Worm (Caenorhabditis elegans) whole organism, L1 larva: ENCODE data around the gene efhc-1.

Experiments
- C04F5.9 ChIP-seq: sonication (generic microtip); optimal IDR thresholded peaks from 2 replicates; lab custom pipeline; 2016; ENCODE audit warnings: missing genetic modification characterization, missing compliant biosample characterization
- alr-1 ChIP-seq: fragments of 200-800 bp; sonication (Bioruptor generic); optimal IDR thresholded peaks from 2 replicates; lab custom pipeline; 2018; ENCODE audit warnings: borderline replicate concordance, mild to moderate bottlenecking, missing genetic modification characterization, missing compliant biosample characterization
- ama-1 ChIP-seq: fragments of 150-350 bp; optimal IDR thresholded peaks from 2 replicates; lab custom pipeline; 2014
- blmp-1 ChIP-seq: fragments of 150-350 bp; optimal IDR thresholded peaks from 2 replicates; lab custom pipeline; 2014; ENCODE audit warnings: missing biosample characterization, missing genetic modification characterization
- ceh-8 ChIP-seq: fragments of 200-800 bp; sonication (Bioruptor generic); optimal IDR thresholded peaks from 2 replicates; lab custom pipeline; 2018; ENCODE audit warnings: mild to moderate bottlenecking, missing genetic modification characterization, moderate library complexity, missing compliant biosample characterization
- ceh-82 ChIP-seq, 3 experiments: fragments of 150-350 bp in 1 of 3; sonication (generic microtip) in 2 of 3; optimal IDR thresholded peaks; 2 replicates each; lab custom pipeline; 2014 to 2017; ENCODE audit warnings: missing biosample characterization in 3 of 3, missing genetic modification characterization in 3 of 3
- ceh-88 ChIP-seq: fragments of 200-800 bp; sonication (Bioruptor generic); IDR thresholded peaks from 2 replicates; pipeline ENCODE4 v1.3.6; 2022; ENCODE audit warnings: missing genetic modification characterization, missing compliant biosample characterization
- dsc-1 ChIP-seq: sonication (generic microtip); optimal IDR thresholded peaks from 2 replicates; lab custom pipeline; 2016; ENCODE audit warnings: mild to moderate bottlenecking, missing genetic modification characterization, missing compliant biosample characterization
- efl-3 ChIP-seq: fragments of 200-800 bp; sonication (Bioruptor generic); optimal IDR thresholded peaks from 2 replicates; lab custom pipeline; 2018; ENCODE audit warnings: mild to moderate bottlenecking, missing genetic modification characterization, missing compliant biosample characterization
- egl-13 ChIP-seq: sonication (generic microtip); optimal IDR thresholded peaks from 2 replicates; lab custom pipeline; 2016; ENCODE audit warnings: missing genotype, missing genetic modification reagents, missing genetic modification characterization, missing compliant biosample characterization
- egl-27 ChIP-seq, 2 experiments: fragments of 150-350 bp in 1 of 2; sonication (generic microtip); optimal IDR thresholded peaks; 3 replicates each; lab custom pipeline; 2017 to 2018; ENCODE audit warnings: missing biosample characterization in 2 of 2, missing genetic modification characterization in 2 of 2, missing genetic modification reagents in 2 of 2
- elt-2 ChIP-seq: sonication (generic microtip); optimal IDR thresholded peaks from 2 replicates; lab custom pipeline; 2016; ENCODE audit warnings: missing genetic modification characterization, mild to moderate bottlenecking, inconsistent platforms, missing compliant biosample characterization, missing genetic modification reagents
- elt-3 ChIP-seq, 6 experiments: fragments of 150-350 bp in 1 of 6; sonication (generic microtip); optimal IDR thresholded peaks; 2 replicates each; lab custom pipeline; 2017 to 2018; ENCODE audit warnings: missing biosample characterization in 6 of 6, missing genetic modification characterization in 6 of 6, inconsistent platforms in 1 of 6
- ets-5 ChIP-seq: fragments of 200-800 bp; sonication (Bioruptor generic); IDR thresholded peaks from 2 replicates; pipeline ENCODE4 v1.3.6; 2022; ENCODE audit warnings: missing genetic modification characterization, missing compliant biosample characterization
- fos-1 ChIP-seq: fragments of 150-350 bp; optimal IDR thresholded peaks from 2 replicates; lab custom pipeline; 2014; ENCODE audit warnings: missing biosample characterization, missing genetic modification characterization
- grh-1 ChIP-seq: fragments of 200-800 bp; sonication (Bioruptor generic); IDR thresholded peaks from 2 replicates; pipeline ENCODE4 v1.3.6; 2022; ENCODE audit warnings: missing genetic modification reagents, missing genetic modification characterization, missing compliant biosample characterization
- hlh-4 ChIP-seq: sonication (generic microtip); optimal IDR thresholded peaks from 2 replicates; lab custom pipeline; 2016; ENCODE audit warnings: mild to moderate bottlenecking, missing genetic modification characterization, missing compliant biosample characterization
- hpl-2 ChIP-seq: fragments of 150-350 bp; optimal IDR thresholded peaks from 2 replicates; lab custom pipeline; 2014; ENCODE audit warnings: missing biosample characterization, missing genetic modification reagents, missing genetic modification characterization
- irx-1 ChIP-seq: sonication (generic microtip); optimal IDR thresholded peaks from 2 replicates; lab custom pipeline; 2016; ENCODE audit warnings: missing genetic modification characterization, missing compliant biosample characterization
- isw-1 ChIP-seq: fragments of 200-800 bp; sonication (Bioruptor generic); IDR thresholded peaks from 2 replicates; pipeline ENCODE4 v1.3.6; 2022; ENCODE audit warnings: missing genetic modification characterization, missing compliant biosample characterization
- lin-14 ChIP-seq: fragments of 200-800 bp; sonication (Bioruptor generic); optimal IDR thresholded peaks from 2 replicates; lab custom pipeline; 2018; ENCODE audit warnings: mild to moderate bottlenecking, missing genetic modification characterization, moderate library complexity, missing compliant biosample characterization
- lin-39 ChIP-seq: fragments of 150-350 bp; optimal IDR thresholded peaks from 2 replicates; lab custom pipeline; 2014; ENCODE audit warnings: missing biosample characterization, missing genetic modification reagents, missing genetic modification characterization
- lsy-2 ChIP-seq, 2 experiments: fragments of 150-350 bp; optimal IDR thresholded peaks; 2 replicates each; lab custom pipeline; 2014; ENCODE audit warnings: missing biosample characterization in 2 of 2, missing genetic modification characterization in 2 of 2
- mab-9 ChIP-seq: fragments of 200-800 bp; sonication (Bioruptor generic); IDR thresholded peaks from 2 replicates; pipeline ENCODE4 v1.3.6; 2022; ENCODE audit warnings: missing genetic modification reagents, missing genetic modification characterization, missing compliant biosample characterization
- mdl-1 ChIP-seq, 2 experiments: fragments of 150-350 bp; optimal IDR thresholded peaks; 2 replicates each; lab custom pipeline; 2014 to 2017; ENCODE audit warnings: missing biosample characterization in 2 of 2, missing genetic modification characterization in 2 of 2, inconsistent platforms in 1 of 2
- nhr-11 ChIP-seq: fragments of 150-350 bp; optimal IDR thresholded peaks from 2 replicates; lab custom pipeline; 2014; ENCODE audit warnings: missing biosample characterization, missing genetic modification characterization
- nhr-19 ChIP-seq: fragments of 200-800 bp; sonication (Bioruptor generic); conservative IDR thresholded peaks from 2 replicates; pipeline ENCODE4 v1.3.6; 2022; ENCODE audit warnings: missing genetic modification characterization, missing compliant biosample characterization
- nhr-20 ChIP-seq: sonication (generic microtip); optimal IDR thresholded peaks from 2 replicates; lab custom pipeline; 2016; ENCODE audit warnings: mild to moderate bottlenecking, missing genetic modification characterization, missing compliant biosample characterization
- nhr-237 ChIP-seq: fragments of 150-350 bp; optimal IDR thresholded peaks from 2 replicates; lab custom pipeline; 2014; ENCODE audit warnings: missing biosample characterization, missing genetic modification characterization
- nhr-28 ChIP-seq: fragments of 150-350 bp; optimal IDR thresholded peaks from 2 replicates; lab custom pipeline; 2014; ENCODE audit warnings: missing biosample characterization, missing genetic modification characterization
- nhr-71 ChIP-seq: sonication (generic microtip); optimal IDR thresholded peaks from 2 replicates; lab custom pipeline; 2016; ENCODE audit warnings: mild to moderate bottlenecking, missing genetic modification characterization, moderate library complexity, missing compliant biosample characterization
- nhr-76 ChIP-seq: sonication (generic microtip); optimal IDR thresholded peaks from 2 replicates; lab custom pipeline; 2017; ENCODE audit warnings: missing biosample characterization, missing genetic modification characterization
- nhr-85 ChIP-seq: sonication (generic microtip); peaks from one replicate; lab custom pipeline; 2016; ENCODE audit warnings: missing genetic modification characterization, inconsistent platforms, missing compliant biosample characterization
- pag-3 ChIP-seq: sonication (generic microtip); optimal IDR thresholded peaks from 2 replicates; lab custom pipeline; 2017; ENCODE audit warnings: missing genetic modification characterization, mild to moderate bottlenecking, missing compliant biosample characterization, antibody characterized with exemption, borderline replicate concordance; ENCODE audit not compliant: insufficient read depth
- pax-3 ChIP-seq: fragments of 200-800 bp; sonication (Bioruptor generic); optimal IDR thresholded peaks from 2 replicates; lab custom pipeline; 2018; ENCODE audit warnings: mild to moderate bottlenecking, missing genetic modification characterization, moderate library complexity, missing compliant biosample characterization
- pqm-1 ChIP-seq: sonication (generic microtip); optimal IDR thresholded peaks from 3 replicates; lab custom pipeline; 2017; ENCODE audit warnings: missing biosample characterization, missing genetic modification characterization
- skn-1 ChIP-seq: fragments of 150-350 bp; optimal IDR thresholded peaks from 2 replicates; lab custom pipeline; 2014; ENCODE audit warnings: missing biosample characterization, missing genetic modification characterization
- snpc-4 ChIP-seq: fragments of 150-350 bp; optimal IDR thresholded peaks from 2 replicates; lab custom pipeline; 2014; ENCODE audit warnings: missing biosample characterization, missing genetic modification characterization
- snu-23 ChIP-seq: sonication (generic microtip); optimal IDR thresholded peaks from 2 replicates; lab custom pipeline; 2016; ENCODE audit warnings: missing genetic modification characterization, missing compliant biosample characterization
- sptf-1 ChIP-seq: fragments of 150-350 bp; optimal IDR thresholded peaks from 2 replicates; lab custom pipeline; 2014; ENCODE audit warnings: missing biosample characterization, missing genetic modification characterization
- tbx-2 ChIP-seq: sonication (generic microtip); optimal IDR thresholded peaks from 2 replicates; lab custom pipeline; 2016; ENCODE audit warnings: missing genetic modification characterization, missing compliant biosample characterization
- unc-30 ChIP-seq: sonication (generic microtip); optimal IDR thresholded peaks from 2 replicates; lab custom pipeline; 2017; ENCODE audit warnings: missing biosample characterization, missing genetic modification characterization
- unc-62 ChIP-seq: fragments of 150-350 bp; optimal IDR thresholded peaks from 2 replicates; lab custom pipeline; 2014; ENCODE audit warnings: missing biosample characterization, missing genetic modification reagents, missing genetic modification characterization
- unc-86 ChIP-seq: sonication (generic microtip); optimal IDR thresholded peaks from 2 replicates; lab custom pipeline; 2016; ENCODE audit warnings: missing genetic modification characterization, missing compliant biosample characterization
- unc-98 ChIP-seq: fragments of 200-800 bp; sonication (Bioruptor generic); IDR thresholded peaks from 2 replicates; pipeline ENCODE4 v1.3.6; 2022; ENCODE audit warnings: missing genetic modification characterization, missing compliant biosample characterization
- vab-15 ChIP-seq: sonication (generic microtip); optimal IDR thresholded peaks from 2 replicates; lab custom pipeline; 2017; ENCODE audit warnings: missing genotype, mild to moderate bottlenecking, missing genetic modification characterization, missing compliant biosample characterization
- xbp-1 ChIP-seq: sonication (generic microtip); optimal IDR thresholded peaks from 2 replicates; lab custom pipeline; 2016; ENCODE audit warnings: missing genetic modification characterization, missing compliant biosample characterization
- zag-1 ChIP-seq: fragments of 150-350 bp; optimal IDR thresholded peaks from 2 replicates; lab custom pipeline; 2014; ENCODE audit warnings: missing biosample characterization, missing genetic modification characterization
- ztf-4 ChIP-seq: fragments of 150-350 bp; optimal IDR thresholded peaks from 2 replicates; lab custom pipeline; 2014; ENCODE audit warnings: missing biosample characterization, missing genetic modification characterization

The efhc-1 gene

DNA sequence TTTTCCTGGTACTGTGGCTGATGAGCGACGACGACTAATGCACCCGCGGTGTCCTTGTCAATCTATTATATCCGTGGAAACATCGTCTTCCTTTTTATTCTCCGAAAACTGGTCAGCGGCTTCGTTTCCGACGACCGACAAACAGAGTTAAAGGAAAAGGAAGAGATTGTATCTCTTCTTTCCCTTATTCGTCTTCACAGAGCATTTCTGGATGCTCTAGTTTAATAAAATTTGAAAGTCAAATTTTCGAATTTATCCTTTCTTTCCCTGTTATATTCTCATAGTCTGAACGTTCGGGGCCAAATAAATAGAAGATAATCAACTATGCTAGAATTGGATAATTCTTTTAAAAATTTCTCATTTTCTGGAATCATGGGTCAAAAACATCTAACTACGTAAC, 34.6 kb downstream of the efhc-1 start:
- TF ChIP-seq blmp-1 (tag; lab: Kevin White, UChicago) (peak; percentile 44), lin-14 (peak; percentile 7), nhr-19 (GFP tag; lab: Robert Waterston, UW) (no peak)

ce11 chrX:10393362-10393761, 35.2 kb downstream of the efhc-1 start:
- TF ChIP-seq lin-14 = peak; percentile 48
- TF ChIP-seq pag-3 (tag; lab: Kevin White, UChicago) = peak; percentile 43
- TF ChIP-seq snu-23 (GFP tag; lab: Kevin White, UChicago) = peak; percentile 8
- peak; percentile 71 for TF ChIP-seq nhr-85 (tag; lab: Kevin White, UChicago)
- TF ChIP-seq irx-1 (tag; lab: Kevin White, UChicago) = no peak
- TF ChIP-seq blmp-1 (tag; lab: Kevin White, UChicago) = peak; percentile 62
- TF ChIP-seq, all 84 proteins: peak for 5

DNA sequence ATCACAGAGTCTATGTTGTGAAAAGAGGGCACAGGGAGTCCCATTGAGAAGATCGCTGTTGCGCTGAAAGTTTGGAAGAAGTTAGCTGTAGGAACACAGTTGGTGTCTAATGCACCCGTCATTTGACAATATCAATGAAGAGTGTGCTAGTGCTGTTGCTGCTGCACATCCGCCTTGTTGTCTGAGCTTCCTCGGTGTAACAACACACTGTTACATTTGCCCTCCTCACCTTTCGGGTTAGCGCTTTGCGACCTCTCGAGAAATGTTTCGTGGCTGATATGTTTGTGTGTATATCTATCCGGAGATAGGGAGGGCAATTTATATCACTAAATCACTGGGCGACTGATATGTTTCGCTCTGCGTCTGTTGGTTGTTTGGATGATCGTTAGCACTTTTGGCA, 36.1 kb downstream of the efhc-1 start:
- TF ChIP-seq mab-9 = no peak
- no peak for TF ChIP-seq fos-1 (tag; lab: Kevin White, UChicago)
- no peak for TF ChIP-seq egl-27 (tag; optimal IDR thresholded peaks at IDR 0.05; lab: Kevin White, UChicago)
- TF ChIP-seq ceh-8 = no peak
- no peak for TF ChIP-seq ceh-82 (tag; optimal IDR thresholded peaks at IDR 0.05; lab: Kevin White, UChicago)
- TF ChIP-seq elt-3 (tag; optimal IDR thresholded peaks at IDR 0.05; lab: Kevin White, UChicago) = no peak
- TF ChIP-seq C04F5.9 (tag; lab: Kevin White, UChicago) = no peak
- no peak for TF ChIP-seq zag-1
- TF ChIP-seq alr-1 (tag; lab: Kevin White, UChicago) = no peak
- peak; percentile 20 for TF ChIP-seq tbx-2 (tag; lab: Kevin White, UChicago)
- TF ChIP-seq nhr-20 (tag; lab: Kevin White, UChicago) = peak; percentile 41
- TF ChIP-seq skn-1 = no peak
- TF ChIP-seq nhr-85 (tag; lab: Kevin White, UChicago) = no peak
- no peak for TF ChIP-seq nhr-11 (tag; lab: Kevin White, UChicago)
- TF ChIP-seq isw-1 (GFP tag; lab: Robert Waterston, UW) = no peak
- TF ChIP-seq ceh-88 (GFP tag; lab: Robert Waterston, UW) = no peak
- no peak for TF ChIP-seq irx-1 (tag; lab: Kevin White, UChicago)
- no peak for TF ChIP-seq nhr-237 (tag; lab: Kevin White, UChicago)
- TF ChIP-seq nhr-76 (tag; lab: Kevin White, UChicago) = no peak
- no peak for TF ChIP-seq egl-13 (tag; lab: Kevin White, UChicago)
- TF ChIP-seq dsc-1 = no peak
- TF ChIP-seq nhr-28 (tag; lab: Kevin White, UChicago) = no peak
- no peak for TF ChIP-seq ama-1
- TF ChIP-seq grh-1 (GFP tag; lab: Robert Waterston, UW) = no peak
- no peak for TF ChIP-seq pax-3 (tag; lab: Kevin White, UChicago)
- TF ChIP-seq pqm-1 (tag; lab: Kevin White, UChicago) = no peak
- TF ChIP-seq nhr-71 = peak; percentile 69
- TF ChIP-seq nhr-19 (GFP tag; lab: Robert Waterston, UW) = peak; percentile 30; the same call in 1 of the 2 replicates
- peak in 1 of 2 experiments; percentile 19 for TF ChIP-seq lsy-2 (tag; optimal IDR thresholded peaks at IDR 0.05; lab: Kevin White, UChicago)
- no peak for TF ChIP-seq unc-30 (tag; lab: Kevin White, UChicago)
- TF ChIP-seq mdl-1 (tag; optimal IDR thresholded peaks at IDR 0.05; lab: Kevin White, UChicago) = no peak
- TF ChIP-seq hlh-4 (tag; lab: Kevin White, UChicago) = no peak
- no peak for TF ChIP-seq unc-62 (GFP tag; lab: Kevin White, UChicago)
- no peak for TF ChIP-seq ztf-4 (tag; lab: Kevin White, UChicago)
- no peak for TF ChIP-seq sptf-1 (tag; lab: Kevin White, UChicago)
- TF ChIP-seq ets-5 (GFP tag; lab: Robert Waterston, UW) = no peak
- no peak for TF ChIP-seq hpl-2 (GFP tag; lab: Kevin White, UChicago)
- no peak for TF ChIP-seq unc-98 (GFP tag; lab: Robert Waterston, UW)
- TF ChIP-seq efl-3 = no peak
- TF ChIP-seq snpc-4 (tag; lab: Kevin White, UChicago) = no peak
- no peak for TF ChIP-seq vab-15 (tag; lab: Kevin White, UChicago)
- peak; percentile 76 for TF ChIP-seq lin-14
- no peak for TF ChIP-seq elt-2 (tag; lab: Kevin White, UChicago)
- no peak for TF ChIP-seq xbp-1 (tag; lab: Kevin White, UChicago)
- TF ChIP-seq lin-39 (tag; lab: Kevin White, UChicago) = no peak
- TF ChIP-seq unc-86 (tag; lab: Kevin White, UChicago) = no peak
